Worm (Caenorhabditis elegans): ENCODE data around the gene tomm-40.

tomm-40 gene

ce11 chrII:8931405-8932149 is 41.8 kb downstream of the tomm-40 start (continued):
- TF ChIP-seq pha-4 (GFP tag; IDR thresholded peaks at IDR 0.05) (0 out of 2 replicates have a peak, but pooled peaks have one; percentile 34), pha-4 (tag; optimal IDR thresholded peaks at IDR 0.05) (no peak), rbr-2 (tag; optimal IDR thresholded peaks at IDR 0.05) (peak; percentile 35), daf-16 (GFP tag; optimal IDR thresholded peaks at IDR 0.05) (no peak), daf-16 (tag; optimal IDR thresholded peaks at IDR 0.05) (peak; percentile 78), Y75B8A.6 (GFP tag; IDR thresholded peaks at IDR 0.05) (0 out of 2 replicates have a peak, but pooled peaks have one; percentile 7), hif-1 (tag; optimal IDR thresholded peaks at IDR 0.05) (peak; percentile 13 to 99), egl-43 (GFP tag; IDR thresholded peaks at IDR 0.05) (0 out of 2 replicates have a peak, but pooled peaks have one; percentile 3), spr-1 (tag; optimal IDR thresholded peaks at IDR 0.05) (peak; percentile 4), madf-9 (GFP tag; conservative IDR thresholded peaks at IDR 0.05) (0 out of 2 replicates have a peak, but pooled peaks have one; percentile 21), duxl-1 (tag; optimal IDR thresholded peaks at IDR 0.05; ENCODE audit: poor library complexity) (no peak)

DNA sequence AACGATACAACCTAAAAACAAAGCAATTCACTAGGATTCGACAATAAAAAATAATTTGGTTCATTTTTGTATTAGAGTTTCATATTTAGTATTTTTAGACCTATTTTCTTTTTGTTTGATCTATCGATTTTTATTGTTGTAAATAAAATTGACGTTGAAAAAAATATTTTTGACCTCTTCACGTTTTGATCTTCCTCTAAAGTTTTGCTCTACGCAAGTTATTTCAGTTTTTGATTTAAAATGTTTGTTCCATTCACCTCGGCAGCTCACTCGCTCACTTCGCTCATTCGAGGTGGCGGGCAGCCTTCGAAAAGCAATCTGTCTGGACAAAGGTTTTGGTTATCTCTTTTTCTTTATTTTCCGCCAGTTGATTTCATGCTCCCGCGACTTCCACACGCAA is 42.6 kb downstream of the tomm-40 start, which contains the start of gene enol-1:
Gene enol-1, plus strand, starts transcription at position 235 of the 400 bp plus-strand sequence.
- TF ChIP-seq jun-1 (tag; optimal IDR thresholded peaks at IDR 0.05) = no peak
- TF ChIP-seq ama-1 (optimal IDR thresholded peaks at IDR 0.05) = peak; percentile 69
- TF ChIP-seq F26F4.8 (GFP tag; conservative IDR thresholded peaks at IDR 0.05) = no peak
- TF ChIP-seq zfp-3 (GFP tag; conservative IDR thresholded peaks at IDR 0.05) = no peak
- peak; percentile 15 for TF ChIP-seq unc-130 (GFP tag; optimal IDR thresholded peaks at IDR 0.05)
- TF ChIP-seq hlh-30 (tag; optimal IDR thresholded peaks at IDR 0.05; ENCODE audit: insufficient read depth) = no peak
- no peak for TF ChIP-seq snpc-4 (tag; optimal IDR thresholded peaks at IDR 0.05)
- no peak for TF ChIP-seq nhr-11 (tag; optimal IDR thresholded peaks at IDR 0.05)
- TF ChIP-seq lin-38 (GFP tag; IDR thresholded peaks at IDR 0.05) = peak; percentile 32

ce11 chrII:8929771-8930170 is 43.6 kb downstream of the tomm-40 start, which contains the start of gene mrpl-50:
mrpl-50 (plus strand) TSS chrII:8929841.
- TF ChIP-seq snpc-1.2 (GFP tag; IDR thresholded peaks at IDR 0.05) (peak; percentile 31; the same call in 1 of the 2 replicates), egl-43 (GFP tag; IDR thresholded peaks at IDR 0.05) (0 out of 2 replicates have a peak, but pooled peaks have one; percentile 61), T26A8.4 (GFP tag; IDR thresholded peaks at IDR 0.05) (peak; percentile 59; the same call in 1 of the 2 replicates), nhr-42 (GFP tag; IDR thresholded peaks at IDR 0.05) (no peak), arid-1 (GFP tag; conservative IDR thresholded peaks at IDR 0.05) (peak; percentile 46; the same call in 1 of the 2 replicates), snpc-4 (tag; optimal IDR thresholded peaks at IDR 0.05) (no peak), nhr-6 (tag; optimal IDR thresholded peaks at IDR 0.05) (no peak), hmg-1.1 (GFP tag; IDR thresholded peaks at IDR 0.05) (no peak), lin-38 (GFP tag; IDR thresholded peaks at IDR 0.05) (peak; percentile 56), fos-1 (tag; optimal IDR thresholded peaks at IDR 0.05) (no peak), set-16 (GFP tag; IDR thresholded peaks at IDR 0.05) (peak; percentile 13; the same call in 1 of the 2 replicates), saeg-2 (GFP tag; IDR thresholded peaks at IDR 0.05) (no peak), Y48G9A.11 (GFP tag; IDR thresholded peaks at IDR 0.05) (peak; percentile 26; the same call in 1 of the 2 replicates), gei-8 (GFP tag; optimal IDR thresholded peaks at IDR 0.05) (no peak), daf-16 (GFP tag; optimal IDR thresholded peaks at IDR 0.05) (peak in 1 of 2 experiments; percentile 8), daf-16 (tag; optimal IDR thresholded peaks at IDR 0.05) (peak; percentile 23), ama-1 (optimal IDR thresholded peaks at IDR 0.05) (peak; percentile 75), pha-4 (GFP tag; IDR thresholded peaks at IDR 0.05) (0 out of 2 replicates have a peak, but pooled peaks have one; percentile 31), pha-4 (tag; optimal IDR thresholded peaks at IDR 0.05) (no peak), lin-15B (tag; optimal IDR thresholded peaks at IDR 0.05) (no peak), lin-13 (GFP tag; optimal IDR thresholded peaks at IDR 0.05) (no peak), nhr-11 (tag; optimal IDR thresholded peaks at IDR 0.05) (no peak), Y5F2A.4 (GFP tag; optimal IDR thresholded peaks at IDR 0.05) (peak; percentile 17), aha-1 (tag) (peak; percentile 82), dmd-6 (GFP tag; IDR thresholded peaks at IDR 0.05) (no peak), nhr-237 (tag; optimal IDR thresholded peaks at IDR 0.05) (no peak), D1046.2 (GFP tag; IDR thresholded peaks at IDR 0.05) (no peak), rbr-2 (tag; optimal IDR thresholded peaks at IDR 0.05) (no peak), F49E8.2 (tag; optimal IDR thresholded peaks at IDR 0.05; ENCODE audit: borderline replicate concordance) (peak; percentile 13)

Measured in whole organism, L4 larva.